Worm (Caenorhabditis elegans) whole organism, early embryonic: Measurements from ENCODE around the gene lbp-9.
"Not testable (repeated sequence)": the region's sequence is repeated elsewhere in the genome, so short reads cannot be mapped to it uniquely, and the experiment has no call there.

Experiments
- F13C5.2 ChIP-seq: sonication (generic microtip); optimal IDR thresholded peaks from 2 replicates; lab custom pipeline; 2017; ENCODE audit warnings: mild to moderate bottlenecking, missing genetic modification characterization, inconsistent platforms, missing compliant biosample characterization
- ama-1 ChIP-seq: fragments of 150-350 bp; optimal IDR thresholded peaks from 2 replicates; lab custom pipeline; 2014
- ets-7 ChIP-seq: sonication (generic microtip); optimal IDR thresholded peaks from 2 replicates; lab custom pipeline; 2016; ENCODE audit warnings: missing genotype, missing genetic modification characterization, missing compliant biosample characterization
- flt-1 ChIP-seq: fragments of 200-800 bp; sonication (Bioruptor generic); IDR thresholded peaks from 2 replicates; pipeline ENCODE4 v1.3.6; 2022; ENCODE audit warnings: missing genetic modification characterization, missing compliant biosample characterization
- tbx-11 ChIP-seq: fragments of 200-800 bp; sonication (Bioruptor generic); IDR thresholded peaks from 2 replicates; pipeline ENCODE4 v1.3.6; 2022; ENCODE audit warnings: missing genetic modification characterization, missing compliant biosample characterization
- tra-4 ChIP-seq: sonication (generic microtip); optimal IDR thresholded peaks from 2 replicates; lab custom pipeline; 2017; ENCODE audit warnings: missing genetic modification characterization, missing compliant biosample characterization

DNA sequence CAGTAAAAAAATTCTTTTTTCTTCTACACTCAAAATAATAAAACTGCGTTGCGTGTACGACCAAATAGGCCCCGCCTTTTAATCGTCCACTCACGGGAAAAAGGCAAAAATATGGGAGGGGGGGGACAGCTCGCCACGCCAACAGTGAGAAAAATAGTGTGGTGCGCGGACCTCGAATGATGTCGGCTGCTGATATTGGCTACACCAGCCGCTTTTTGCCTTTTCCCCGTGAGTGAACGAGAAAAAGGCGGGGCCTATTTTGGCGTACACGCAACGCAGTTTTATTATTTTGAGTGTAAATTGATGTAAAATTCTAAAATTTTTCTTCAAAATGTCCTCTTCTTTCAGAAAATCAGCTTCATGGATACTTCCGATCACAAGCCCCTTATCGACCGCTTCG is 22.1 kb downstream of the lbp-9 start, which contains the start of gene ztf-28:
- TF ChIP-seq tbx-11 (GFP tag; lab: Robert Waterston, UW); flt-1 (GFP tag; lab: Robert Waterston, UW); tra-4 (tag; lab: Kevin White, UChicago); ama-1 (lab: Kevin White, UChicago); ets-7; F13C5.2 (tag; lab: Kevin White, UChicago): not testable (repeated sequence)
